Fruit fly (Drosophila melanogaster) whole organism, embryonic: ENCODE data around the gene EloB.

ENCODE experiments used
- Aef1 ChIP-seq: fragments of 200-800 bp; sonication (Bioruptor generic); IDR thresholded peaks from 3 replicates; pipeline ENCODE4 v1.3.6; 2022; ENCODE audit warnings: missing biosample characterization, missing genetic modification characterization
- CG11504 ChIP-seq: fragments of 200-800 bp; sonication (Bioruptor generic); optimal IDR thresholded peaks from 3 replicates; lab custom pipeline; 2019; ENCODE audit warnings: missing biosample characterization, mild to moderate bottlenecking, missing genetic modification characterization, moderate library complexity
- CG17568 ChIP-seq: fragments of 200-800 bp; sonication (Bioruptor generic); optimal IDR thresholded peaks from 2 replicates; lab custom pipeline; 2018; ENCODE audit warnings: missing biosample characterization, mild to moderate bottlenecking, missing genetic modification characterization, moderate library complexity
- CG4707 ChIP-seq: fragments of 200-800 bp; sonication (Bioruptor generic); optimal IDR thresholded peaks from 2 replicates; lab custom pipeline; 2018; ENCODE audit warnings: missing biosample characterization, mild to moderate bottlenecking, missing genetic modification characterization, moderate library complexity
- Dek ChIP-seq: fragments of 200-800 bp; sonication (Bioruptor generic); optimal IDR thresholded peaks from 3 replicates; lab custom pipeline; 2019; ENCODE audit warnings: missing biosample characterization, mild to moderate bottlenecking, missing genetic modification characterization, moderate library complexity
- Dfd ChIP-seq, 2 experiments: fragments of >200 bp; optimal IDR thresholded peaks; 2 replicates each; lab custom pipeline; 2017; ENCODE audit warnings: missing biosample characterization in 2 of 2, missing genetic modification characterization in 2 of 2
- MESR4 ChIP-seq: fragments of 200-800 bp; sonication (Bioruptor generic); optimal IDR thresholded peaks from 2 replicates; lab custom pipeline; 2018; ENCODE audit warnings: missing biosample characterization, mild to moderate bottlenecking, missing genetic modification characterization, moderate library complexity
- ash1 ChIP-seq: fragments of 200-800 bp; sonication (Bioruptor generic); optimal IDR thresholded peaks from 2 replicates; lab custom pipeline; 2018; ENCODE audit warnings: missing biosample characterization, mild to moderate bottlenecking, missing genetic modification characterization
- gt ChIP-seq: fragments of 200-800 bp; sonication (Bioruptor generic); IDR thresholded peaks from 2 replicates; pipeline ENCODE4 v1.3.6; 2022; ENCODE audit warnings: missing biosample characterization, missing genetic modification characterization
- kah ChIP-seq: fragments of 200-800 bp; sonication (Bioruptor generic); optimal IDR thresholded peaks from 2 replicates; lab custom pipeline; 2018; ENCODE audit warnings: missing biosample characterization, mild to moderate bottlenecking, missing genetic modification characterization
- p53 ChIP-seq: fragments of 200-800 bp; sonication (Bioruptor generic); optimal IDR thresholded peaks from 2 replicates; lab custom pipeline; 2016; ENCODE audit warnings: missing biosample characterization, missing genetic modification characterization
- psq ChIP-seq: fragments of 200-800 bp; sonication (Bioruptor generic); optimal IDR thresholded peaks from 2 replicates; lab custom pipeline; 2017; ENCODE audit warnings: missing biosample characterization, missing genetic modification characterization
- pum ChIP-seq: fragments of 200-800 bp; sonication (Bioruptor generic); optimal IDR thresholded peaks from 2 replicates; lab custom pipeline; 2016; ENCODE audit warnings: missing biosample characterization, missing genetic modification characterization
- sob ChIP-seq: fragments of 200-800 bp; sonication (Bioruptor generic); IDR thresholded peaks from 2 replicates; pipeline ENCODE4 v1.3.6; 2022; ENCODE audit warnings: missing biosample characterization, missing genetic modification characterization

- TF ChIP-seq CG17568 (no peak), CG11504 (no peak), CG4707 (GFP tag; lab: Kevin White, UChicago) (no peak), psq (GFP tag; lab: Kevin White, UChicago) (no peak), Dek (tag; lab: Kevin White, UChicago) (no peak), MESR4 (GFP tag; lab: Kevin White, UChicago) (no peak), gt (GFP tag; lab: Robert Waterston, UW) (no peak), sob (GFP tag; lab: Robert Waterston, UW) (no peak), pum (GFP tag; lab: Kevin White, UChicago) (no peak), Aef1 (GFP tag; lab: Robert Waterston, UW) (no peak), p53 (no peak), Dfd (GFP tag; optimal IDR thresholded peaks at IDR 0.05; lab: Kevin White, UChicago) (no peak), kah (GFP tag; lab: Kevin White, UChicago) (no peak), ash1 (GFP tag; lab: Kevin White, UChicago) (no peak)
Observed at dm6 chr3R:20616801-20617200, 37.2 kb upstream of the EloB start, which contains the start of gene CG15923.
